Fruit fly (Drosophila melanogaster) whole organism: Measurements from ENCODE around the gene CG11349.

Experiments
- Dll ChIP-seq: fragments of >200 bp; optimal IDR thresholded peaks from 2 replicates; lab custom pipeline; 2017
- psq ChIP-seq: fragments of >200 bp; optimal IDR thresholded peaks from 2 replicates; lab custom pipeline; 2017
- usp ChIP-seq: fragments of >200 bp; optimal IDR thresholded peaks from 2 replicates; lab custom pipeline; 2017; ENCODE audit warnings: missing biosample characterization, missing genetic modification characterization, mixed read lengths

- TF ChIP-seq usp (GFP tag; lab: Kevin White, UChicago), result no peak
- TF ChIP-seq Dll (lab: Kevin White, UChicago), result no peak
- no peak for TF ChIP-seq psq (lab: Kevin White, UChicago)
Observed at dm6 chr3L:4460307-4461088, 12.4 kb upstream of the CG11349 start, which contains the start of gene CG15022.
